Worm (Caenorhabditis elegans) whole organism, L3 larva: ENCODE results near the gene clec-58.

ENCODE experiments used
- ama-1 ChIP-seq: fragments of 150-350 bp; optimal IDR thresholded peaks from 2 replicates; lab custom pipeline; 2018
- fos-1 ChIP-seq: fragments of 150-350 bp; optimal IDR thresholded peaks from 2 replicates; lab custom pipeline; 2014; ENCODE audit warnings: missing biosample characterization, missing genetic modification characterization
- nhr-23 ChIP-seq: fragments of 150-350 bp; optimal IDR thresholded peaks from 2 replicates; lab custom pipeline; 2014; ENCODE audit warnings: missing biosample characterization, missing genetic modification reagents, missing genetic modification characterization
- nhr-237 ChIP-seq: fragments of 150-350 bp; optimal IDR thresholded peaks from 2 replicates; lab custom pipeline; 2014; ENCODE audit warnings: missing biosample characterization, missing genetic modification characterization
- nhr-76 ChIP-seq: fragments of 150-350 bp; sonication (generic microtip); optimal IDR thresholded peaks from 5 replicates; lab custom pipeline; 2014; ENCODE audit warnings: missing biosample characterization, missing genetic modification characterization
- sea-2 ChIP-seq: fragments of 150-350 bp; sonication (generic microtip); optimal IDR thresholded peaks from 4 replicates; lab custom pipeline; 2014; ENCODE audit warnings: missing biosample characterization, missing genetic modification reagents, missing genetic modification characterization

DNA sequence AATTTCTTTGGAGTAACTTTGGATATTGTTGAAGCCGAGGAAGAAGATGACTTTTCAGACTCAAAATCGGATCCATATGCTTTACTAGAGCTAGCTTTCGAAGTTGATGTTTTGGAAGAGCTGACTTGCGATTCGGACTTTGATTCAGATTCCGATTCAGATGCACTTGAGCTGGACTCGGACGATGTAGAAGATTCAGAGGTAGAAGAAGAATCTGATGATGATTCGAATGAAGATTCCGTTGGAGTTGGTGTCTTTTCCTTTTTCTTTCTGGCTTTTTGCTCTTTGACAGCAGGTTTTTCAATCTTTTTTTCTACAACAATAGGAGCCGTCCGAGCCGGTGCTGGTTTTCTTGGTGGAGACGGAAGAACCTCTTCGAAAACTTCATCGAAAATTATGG is 32.0 kb upstream of the clec-58 start:
- no peak for TF ChIP-seq ama-1 (lab: Kevin White, UChicago)
- TF ChIP-seq nhr-76 (tag; lab: Kevin White, UChicago), result no peak
- no peak for TF ChIP-seq nhr-237 (tag; lab: Kevin White, UChicago)
- no peak for TF ChIP-seq nhr-23 (tag; lab: Kevin White, UChicago)
- TF ChIP-seq fos-1, result no peak
- TF ChIP-seq sea-2, result no peak
